Worm (Caenorhabditis elegans) whole organism, L1 larva: ENCODE data around the gene lmtr-3.
A peak's percentile ranks its signal among the peaks of the same experiment; 100 is the strongest.

ENCODE experiments used
- C04F5.9 ChIP-seq: sonication (generic microtip); optimal IDR thresholded peaks from 2 replicates; lab custom pipeline; 2016; ENCODE audit warnings: missing genetic modification characterization, missing compliant biosample characterization
- C16A3.4 ChIP-seq: fragments of 150-350 bp; optimal IDR thresholded peaks from 2 replicates; lab custom pipeline; 2014; ENCODE audit warnings: missing biosample characterization, missing genetic modification characterization
- Y116A8C.19 ChIP-seq: sonication (generic microtip); optimal IDR thresholded peaks from 2 replicates; lab custom pipeline; 2016; ENCODE audit warnings: missing compliant biosample characterization, missing genetic modification characterization, borderline replicate concordance
- alr-1 ChIP-seq: fragments of 200-800 bp; sonication (Bioruptor generic); optimal IDR thresholded peaks from 2 replicates; lab custom pipeline; 2018; ENCODE audit warnings: borderline replicate concordance, mild to moderate bottlenecking, missing genetic modification characterization, missing compliant biosample characterization
- aly-2 ChIP-seq: fragments of 150-350 bp; optimal IDR thresholded peaks from 2 replicates; lab custom pipeline; 2014; ENCODE audit warnings: missing biosample characterization, missing genetic modification characterization
- ama-1 ChIP-seq: fragments of 150-350 bp; optimal IDR thresholded peaks from 2 replicates; lab custom pipeline; 2014
- blmp-1 ChIP-seq: fragments of 150-350 bp; optimal IDR thresholded peaks from 2 replicates; lab custom pipeline; 2014; ENCODE audit warnings: missing biosample characterization, missing genetic modification characterization
- ceh-8 ChIP-seq: fragments of 200-800 bp; sonication (Bioruptor generic); optimal IDR thresholded peaks from 2 replicates; lab custom pipeline; 2018; ENCODE audit warnings: mild to moderate bottlenecking, missing genetic modification characterization, moderate library complexity, missing compliant biosample characterization
- dsc-1 ChIP-seq: sonication (generic microtip); optimal IDR thresholded peaks from 2 replicates; lab custom pipeline; 2016; ENCODE audit warnings: mild to moderate bottlenecking, missing genetic modification characterization, missing compliant biosample characterization
- efl-1 ChIP-seq, 4 experiments: fragments of 150-350 bp; optimal IDR thresholded peaks in 3 of 4; peaks in 1 of 4; 1 replicate in 1 of 4; 2 replicates in 3 of 4; lab custom pipeline; 2014; ENCODE audit warnings: missing biosample characterization in 2 of 4, missing genetic modification characterization in 2 of 4, missing genetic modification reagents in 2 of 4
- efl-3 ChIP-seq: fragments of 200-800 bp; sonication (Bioruptor generic); optimal IDR thresholded peaks from 2 replicates; lab custom pipeline; 2018; ENCODE audit warnings: mild to moderate bottlenecking, missing genetic modification characterization, missing compliant biosample characterization
- egl-13 ChIP-seq: sonication (generic microtip); optimal IDR thresholded peaks from 2 replicates; lab custom pipeline; 2016; ENCODE audit warnings: missing genotype, missing genetic modification reagents, missing genetic modification characterization, missing compliant biosample characterization
- egl-27 ChIP-seq, 2 experiments: fragments of 150-350 bp in 1 of 2; sonication (generic microtip); optimal IDR thresholded peaks; 3 replicates each; lab custom pipeline; 2017 to 2018; ENCODE audit warnings: missing biosample characterization in 2 of 2, missing genetic modification characterization in 2 of 2, missing genetic modification reagents in 2 of 2
- fkh-4 ChIP-seq: sonication (generic microtip); optimal IDR thresholded peaks from 2 replicates; lab custom pipeline; 2016; ENCODE audit warnings: missing compliant biosample characterization, missing genetic modification characterization, borderline replicate concordance
- fkh-8 ChIP-seq: sonication (generic microtip); optimal IDR thresholded peaks from 2 replicates; lab custom pipeline; 2016; ENCODE audit warnings: mild to moderate bottlenecking, missing genetic modification characterization, missing compliant biosample characterization
- fos-1 ChIP-seq: fragments of 150-350 bp; optimal IDR thresholded peaks from 2 replicates; lab custom pipeline; 2014; ENCODE audit warnings: missing biosample characterization, missing genetic modification characterization
- hlh-4 ChIP-seq: sonication (generic microtip); optimal IDR thresholded peaks from 2 replicates; lab custom pipeline; 2016; ENCODE audit warnings: mild to moderate bottlenecking, missing genetic modification characterization, missing compliant biosample characterization
- isw-1 ChIP-seq: fragments of 200-800 bp; sonication (Bioruptor generic); IDR thresholded peaks from 2 replicates; pipeline ENCODE4 v1.3.6; 2022; ENCODE audit warnings: missing genetic modification characterization, missing compliant biosample characterization
- jun-1 ChIP-seq: fragments of 150-350 bp; optimal IDR thresholded peaks from 2 replicates; lab custom pipeline; 2014; ENCODE audit warnings: missing biosample characterization, missing genetic modification reagents, missing genetic modification characterization
- lin-14 ChIP-seq: fragments of 200-800 bp; sonication (Bioruptor generic); optimal IDR thresholded peaks from 2 replicates; lab custom pipeline; 2018; ENCODE audit warnings: mild to moderate bottlenecking, missing genetic modification characterization, moderate library complexity, missing compliant biosample characterization
- lin-15B ChIP-seq: fragments of 150-350 bp; sonication (generic microtip); optimal IDR thresholded peaks from 3 replicates; lab custom pipeline; 2014; ENCODE audit warnings: missing biosample characterization, missing genetic modification characterization
- lin-35 ChIP-seq, 2 experiments: fragments of 150-350 bp; optimal IDR thresholded peaks; 2 replicates each; lab custom pipeline; 2014; ENCODE audit warnings: missing biosample characterization in 2 of 2, missing genetic modification characterization in 2 of 2, missing genetic modification reagents in 2 of 2
- lin-39 ChIP-seq: fragments of 150-350 bp; optimal IDR thresholded peaks from 2 replicates; lab custom pipeline; 2014; ENCODE audit warnings: missing biosample characterization, missing genetic modification reagents, missing genetic modification characterization
- lir-3 ChIP-seq: sonication (generic microtip); optimal IDR thresholded peaks from 2 replicates; lab custom pipeline; 2016; ENCODE audit warnings: mild to moderate bottlenecking, missing genetic modification characterization, moderate library complexity, missing compliant biosample characterization; ENCODE audit not compliant: poor library complexity
- mab-9 ChIP-seq: fragments of 200-800 bp; sonication (Bioruptor generic); IDR thresholded peaks from 2 replicates; pipeline ENCODE4 v1.3.6; 2022; ENCODE audit warnings: missing genetic modification reagents, missing genetic modification characterization, missing compliant biosample characterization
- nhr-20 ChIP-seq: sonication (generic microtip); optimal IDR thresholded peaks from 2 replicates; lab custom pipeline; 2016; ENCODE audit warnings: mild to moderate bottlenecking, missing genetic modification characterization, missing compliant biosample characterization
- nhr-237 ChIP-seq: fragments of 150-350 bp; optimal IDR thresholded peaks from 2 replicates; lab custom pipeline; 2014; ENCODE audit warnings: missing biosample characterization, missing genetic modification characterization
- nhr-77 ChIP-seq: fragments of 150-350 bp; optimal IDR thresholded peaks from 2 replicates; lab custom pipeline; 2014; ENCODE audit warnings: missing biosample characterization, missing genetic modification characterization
- nhr-90 ChIP-seq: sonication (generic microtip); optimal IDR thresholded peaks from 2 replicates; lab custom pipeline; 2016; ENCODE audit warnings: mild to moderate bottlenecking, missing genetic modification characterization, missing compliant biosample characterization; ENCODE audit not compliant: poor library complexity
- pag-3 ChIP-seq: sonication (generic microtip); optimal IDR thresholded peaks from 2 replicates; lab custom pipeline; 2017; ENCODE audit warnings: missing genetic modification characterization, mild to moderate bottlenecking, missing compliant biosample characterization, antibody characterized with exemption, borderline replicate concordance; ENCODE audit not compliant: insufficient read depth
- pax-3 ChIP-seq: fragments of 200-800 bp; sonication (Bioruptor generic); optimal IDR thresholded peaks from 2 replicates; lab custom pipeline; 2018; ENCODE audit warnings: mild to moderate bottlenecking, missing genetic modification characterization, moderate library complexity, missing compliant biosample characterization
- rnt-1 ChIP-seq: sonication (generic microtip); optimal IDR thresholded peaks from 2 replicates; lab custom pipeline; 2016; ENCODE audit warnings: mild to moderate bottlenecking, missing genetic modification characterization, moderate library complexity, missing compliant biosample characterization
- skn-1 ChIP-seq: fragments of 150-350 bp; optimal IDR thresholded peaks from 2 replicates; lab custom pipeline; 2014; ENCODE audit warnings: missing biosample characterization, missing genetic modification characterization
- snu-23 ChIP-seq: sonication (generic microtip); optimal IDR thresholded peaks from 2 replicates; lab custom pipeline; 2016; ENCODE audit warnings: missing genetic modification characterization, missing compliant biosample characterization
- sox-4 ChIP-seq: sonication (generic microtip); optimal IDR thresholded peaks from 2 replicates; lab custom pipeline; 2016; ENCODE audit warnings: missing genetic modification characterization, missing compliant biosample characterization
- swsn-7 ChIP-seq: sonication (generic microtip); optimal IDR thresholded peaks from 2 replicates; lab custom pipeline; 2016; ENCODE audit warnings: missing genetic modification characterization, missing compliant biosample characterization
- tbx-2 ChIP-seq: sonication (generic microtip); optimal IDR thresholded peaks from 2 replicates; lab custom pipeline; 2016; ENCODE audit warnings: missing genetic modification characterization, missing compliant biosample characterization
- tlp-1 ChIP-seq: fragments of 150-350 bp; optimal IDR thresholded peaks from 2 replicates; lab custom pipeline; 2014; ENCODE audit warnings: missing biosample characterization, missing genetic modification characterization
- unc-130 ChIP-seq: fragments of 150-350 bp; optimal IDR thresholded peaks from 2 replicates; lab custom pipeline; 2017; ENCODE audit warnings: missing biosample characterization, missing genetic modification characterization, inconsistent platforms
- unc-30 ChIP-seq: sonication (generic microtip); optimal IDR thresholded peaks from 2 replicates; lab custom pipeline; 2017; ENCODE audit warnings: missing biosample characterization, missing genetic modification characterization
- unc-62 ChIP-seq: fragments of 150-350 bp; optimal IDR thresholded peaks from 2 replicates; lab custom pipeline; 2014; ENCODE audit warnings: missing biosample characterization, missing genetic modification reagents, missing genetic modification characterization
- unc-86 ChIP-seq: sonication (generic microtip); optimal IDR thresholded peaks from 2 replicates; lab custom pipeline; 2016; ENCODE audit warnings: missing genetic modification characterization, missing compliant biosample characterization
- unc-98 ChIP-seq: fragments of 200-800 bp; sonication (Bioruptor generic); IDR thresholded peaks from 2 replicates; pipeline ENCODE4 v1.3.6; 2022; ENCODE audit warnings: missing genetic modification characterization, missing compliant biosample characterization
- xbp-1 ChIP-seq: sonication (generic microtip); optimal IDR thresholded peaks from 2 replicates; lab custom pipeline; 2016; ENCODE audit warnings: missing genetic modification characterization, missing compliant biosample characterization
- zip-4 ChIP-seq: fragments of 200-800 bp; sonication (Bioruptor generic); optimal IDR thresholded peaks from 2 replicates; lab custom pipeline; 2018; ENCODE audit warnings: mild to moderate bottlenecking, missing genetic modification characterization, moderate library complexity, missing compliant biosample characterization
- ztf-11 ChIP-seq, 2 experiments: sonication (generic microtip); optimal IDR thresholded peaks; 2 replicates each; lab custom pipeline; 2016 to 2017; ENCODE audit warnings: missing genetic modification characterization in 2 of 2, missing biosample characterization in 1 of 2, missing compliant biosample characterization in 1 of 2
- ztf-4 ChIP-seq: fragments of 150-350 bp; optimal IDR thresholded peaks from 2 replicates; lab custom pipeline; 2014; ENCODE audit warnings: missing biosample characterization, missing genetic modification characterization

lmtr-3 gene

DNA sequence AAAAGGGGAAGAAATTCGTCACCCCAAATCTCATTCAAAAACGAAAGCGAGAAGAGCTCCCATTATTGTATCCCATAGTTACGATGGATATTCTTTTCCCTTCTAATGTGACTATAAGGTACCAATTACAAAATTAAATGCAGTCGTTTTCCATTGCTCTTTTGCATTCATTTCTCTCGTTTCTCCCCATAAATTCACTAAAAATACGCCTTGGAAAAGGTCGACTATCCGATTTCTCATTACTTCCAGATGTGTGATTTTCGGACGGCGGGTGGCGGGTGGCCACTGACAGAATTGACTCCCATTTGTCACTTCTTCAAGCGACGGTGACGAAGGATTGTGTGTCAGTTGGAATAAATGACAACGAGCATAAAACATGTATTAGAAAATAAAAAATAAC, 9.5 kb downstream of the lmtr-3 start:
- TF ChIP-seq fkh-4 = peak; percentile 78
- peak; percentile 96 for TF ChIP-seq dsc-1
- no peak for TF ChIP-seq unc-30

ce11 chrV:11134296-11134695, 10.3 kb downstream of the lmtr-3 start, which contains the start of gene glb-3:
Gene glb-3 (plus strand): TSS chrV:11134596.
- TF ChIP-seq egl-27 (tag; optimal IDR thresholded peaks at IDR 0.05; lab: Kevin White, UChicago) = no peak
- TF ChIP-seq nhr-90 (tag; lab: Kevin White, UChicago) = no peak
- no peak for TF ChIP-seq Y116A8C.19
- no peak for TF ChIP-seq nhr-20 (tag; lab: Kevin White, UChicago)
- no peak for TF ChIP-seq mab-9 (GFP tag; lab: Robert Waterston, UW)
- no peak for TF ChIP-seq skn-1 (tag; lab: Kevin White, UChicago)
- TF ChIP-seq unc-86 (tag; lab: Kevin White, UChicago) = no peak
- TF ChIP-seq egl-13 (tag; lab: Kevin White, UChicago) = no peak
- TF ChIP-seq isw-1 (GFP tag; lab: Robert Waterston, UW) = no peak
- TF ChIP-seq alr-1 (tag; lab: Kevin White, UChicago) = no peak
- TF ChIP-seq swsn-7 (tag; lab: Kevin White, UChicago) = no peak
- TF ChIP-seq lin-35 (GFP tag; optimal IDR thresholded peaks at IDR 0.05; lab: Kevin White, UChicago) = no peak
- no peak for TF ChIP-seq unc-30
- TF ChIP-seq unc-130 (tag; lab: Kevin White, UChicago) = no peak
- TF ChIP-seq hlh-4 (tag; lab: Kevin White, UChicago) = no peak
- TF ChIP-seq ztf-11 (tag; optimal IDR thresholded peaks at IDR 0.05; lab: Kevin White, UChicago) = no peak
- TF ChIP-seq fkh-8 (tag; lab: Kevin White, UChicago) = no peak

DNA sequence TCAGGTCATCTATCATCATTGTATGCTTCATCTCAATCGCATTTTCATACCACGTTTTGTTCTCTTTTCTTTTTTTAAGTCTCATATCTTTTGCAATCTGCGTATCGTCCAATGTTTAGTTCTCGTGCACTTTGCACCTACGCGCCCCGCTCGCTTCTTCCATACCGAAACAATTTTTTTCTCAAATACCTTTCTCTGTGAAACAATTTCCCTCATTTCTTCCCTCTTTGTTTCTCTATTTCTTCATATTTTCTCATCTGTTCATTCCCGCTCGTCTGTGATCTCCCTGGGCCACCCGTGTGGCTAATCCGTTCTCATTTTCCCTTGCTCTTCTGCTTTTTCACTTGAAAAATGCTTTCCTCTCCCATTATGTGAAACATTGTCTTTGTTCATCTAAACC, 16.3 kb downstream of the lmtr-3 start:
- no peak for TF ChIP-seq fos-1 (tag; lab: Kevin White, UChicago)
- no peak for TF ChIP-seq ceh-8 (GFP tag; lab: Kevin White, UChicago)
- TF ChIP-seq mab-9 (GFP tag; lab: Robert Waterston, UW) = no peak
- TF ChIP-seq isw-1 (GFP tag; lab: Robert Waterston, UW) = no peak
- no peak for TF ChIP-seq lir-3 (tag; lab: Kevin White, UChicago)
- no peak for TF ChIP-seq egl-13 (tag; lab: Kevin White, UChicago)
- TF ChIP-seq unc-62 (GFP tag; lab: Kevin White, UChicago) = no peak
- peak; percentile 41 for TF ChIP-seq rnt-1
- no peak for TF ChIP-seq ztf-4 (tag; lab: Kevin White, UChicago)
- no peak for TF ChIP-seq jun-1
- no peak for TF ChIP-seq hlh-4 (tag; lab: Kevin White, UChicago)
- no peak for TF ChIP-seq fkh-4
- TF ChIP-seq fkh-8 (tag; lab: Kevin White, UChicago) = peak; percentile 6
- no peak for TF ChIP-seq Y116A8C.19
- no peak for TF ChIP-seq zip-4 (GFP tag; lab: Kevin White, UChicago)
- no peak for TF ChIP-seq alr-1 (tag; lab: Kevin White, UChicago)
- no peak for TF ChIP-seq nhr-90 (tag; lab: Kevin White, UChicago)
- peak; percentile 84 for TF ChIP-seq lin-14 (GFP tag; lab: Kevin White, UChicago)
- TF ChIP-seq dsc-1 = peak; percentile 50
- peak; percentile 22 for TF ChIP-seq blmp-1
- TF ChIP-seq pag-3 (tag; lab: Kevin White, UChicago) = no peak
- no peak for TF ChIP-seq C04F5.9 (tag; lab: Kevin White, UChicago)
- TF ChIP-seq efl-3 (GFP tag; lab: Kevin White, UChicago) = no peak
- TF ChIP-seq C16A3.4 (tag; lab: Kevin White, UChicago) = no peak
- TF ChIP-seq efl-1 (optimal IDR thresholded peaks at IDR 0.05; lab: Kevin White, UChicago) = peak in 1 of 2 experiments; percentile 25
- TF ChIP-seq efl-1 (GFP tag; optimal IDR thresholded peaks at IDR 0.05 in 1 of 2; lab: Kevin White, UChicago) = no peak
- TF ChIP-seq lin-39 (tag; lab: Kevin White, UChicago) = no peak
- no peak for TF ChIP-seq xbp-1 (tag; lab: Kevin White, UChicago)
- no peak for TF ChIP-seq nhr-77 (tag; lab: Kevin White, UChicago)
- TF ChIP-seq pax-3 (tag; lab: Kevin White, UChicago) = no peak
- TF ChIP-seq snu-23 (GFP tag; lab: Kevin White, UChicago) = peak; percentile 13
- TF ChIP-seq nhr-237 (tag; lab: Kevin White, UChicago) = no peak
- TF ChIP-seq unc-98 (GFP tag; lab: Robert Waterston, UW) = no peak
- TF ChIP-seq egl-27 (tag; optimal IDR thresholded peaks at IDR 0.05; lab: Kevin White, UChicago) = no peak
- peak; percentile 32 for TF ChIP-seq tbx-2 (tag; lab: Kevin White, UChicago)
- TF ChIP-seq aly-2 (tag; lab: Kevin White, UChicago) = no peak
- no peak for TF ChIP-seq tlp-1 (tag; lab: Kevin White, UChicago)
- TF ChIP-seq lin-15B (tag; lab: Kevin White, UChicago) = no peak
- no peak for TF ChIP-seq sox-4 (tag; lab: Kevin White, UChicago)
- TF ChIP-seq ama-1 = no peak
